Worm (Caenorhabditis elegans) whole organism, midembryonic: Measurements from ENCODE around the gene F32D8.11.

ENCODE experiments used
- flt-1 ChIP-seq: fragments of 200-800 bp; sonication (Bioruptor generic); IDR thresholded peaks from 2 replicates; pipeline ENCODE4 v1.3.6; 2022; ENCODE audit warnings: missing genetic modification characterization, missing compliant biosample characterization
- ref-1 ChIP-seq: fragments of 200-800 bp; sonication (Bioruptor generic); conservative IDR thresholded peaks from 2 replicates; pipeline ENCODE4 v1.3.6; 2022; ENCODE audit warnings: missing genetic modification reagents, missing genetic modification characterization, missing compliant biosample characterization

DNA sequence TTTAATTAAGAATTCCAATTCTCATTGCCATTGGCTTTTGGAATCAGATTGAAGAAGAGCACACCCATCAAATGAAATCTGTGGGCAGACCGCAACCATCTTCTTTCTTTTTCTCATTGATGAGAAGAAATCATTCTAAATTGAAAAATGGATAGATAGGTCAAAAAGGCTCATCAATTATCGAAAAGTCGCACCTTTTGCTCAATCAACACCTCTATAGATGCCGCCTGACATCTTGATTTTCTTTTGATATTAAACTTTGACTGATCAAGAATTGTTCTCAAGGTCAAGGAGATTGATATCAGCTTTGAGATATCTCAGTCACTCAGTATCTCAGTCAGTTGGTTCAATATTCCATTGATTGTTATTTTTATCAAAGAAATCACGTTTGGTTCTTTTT is 21.0 kb upstream of the F32D8.11 start:
- no peak for TF ChIP-seq flt-1 (GFP tag; lab: Robert Waterston, UW)
- TF ChIP-seq ref-1: no peak
